Worm (Caenorhabditis elegans) whole organism, young adult: ENCODE results near the gene C27H6.8.

Experiments
- B0019.2 ChIP-seq: fragments of 200-800 bp; sonication (Bioruptor generic); conservative IDR thresholded peaks from 2 replicates; pipeline ENCODE4 v1.3.6; 2022; ENCODE audit warnings: missing genetic modification reagents, missing genetic modification characterization, missing compliant biosample characterization
- B0261.1 ChIP-seq: sonication (generic microtip); optimal IDR thresholded peaks from 2 replicates; lab custom pipeline; 2016; ENCODE audit warnings: mild to moderate bottlenecking, missing genetic modification characterization, moderate library complexity, missing compliant biosample characterization
- F22D6.2 ChIP-seq: sonication (generic microtip); optimal IDR thresholded peaks from 2 replicates; lab custom pipeline; 2016; ENCODE audit warnings: mild to moderate bottlenecking, missing genetic modification characterization, missing compliant biosample characterization
- F33H1.4 ChIP-seq: fragments of 200-800 bp; sonication (Bioruptor generic); IDR thresholded peaks from 2 replicates; pipeline ENCODE4 v1.3.6; 2022; ENCODE audit warnings: missing genetic modification reagents, missing genetic modification characterization, missing compliant biosample characterization
- F57A8.1 ChIP-seq: fragments of 200-800 bp; sonication (Bioruptor generic); optimal IDR thresholded peaks from 2 replicates; lab custom pipeline; 2018; ENCODE audit warnings: mild to moderate bottlenecking, missing genetic modification characterization, moderate library complexity, missing compliant biosample characterization
- F57C9.4 ChIP-seq: sonication (generic microtip); optimal IDR thresholded peaks from 2 replicates; lab custom pipeline; 2017; ENCODE audit warnings: mild to moderate bottlenecking, missing genetic modification characterization, missing compliant biosample characterization
- K12H6.12 ChIP-seq: fragments of 200-800 bp; sonication (Bioruptor generic); optimal IDR thresholded peaks from 2 replicates; lab custom pipeline; 2018; ENCODE audit warnings: mild to moderate bottlenecking, missing genetic modification characterization, missing compliant biosample characterization
- Y53G8AR.9 ChIP-seq: fragments of 200-800 bp; sonication (Bioruptor generic); conservative IDR thresholded peaks from 2 replicates; pipeline ENCODE4 v1.3.6; 2022; ENCODE audit warnings: missing genetic modification reagents, missing genetic modification characterization, missing compliant biosample characterization
- Y67H2A.10 ChIP-seq: fragments of 200-800 bp; sonication (Bioruptor generic); conservative IDR thresholded peaks from 2 replicates; pipeline ENCODE4 v1.3.6; 2022; ENCODE audit warnings: missing genetic modification reagents, missing genetic modification characterization, missing compliant biosample characterization
- Y79H2A.3 ChIP-seq: fragments of 200-800 bp; sonication (Bioruptor generic); conservative IDR thresholded peaks from 2 replicates; pipeline ENCODE4 v1.3.6; 2022; ENCODE audit warnings: missing genetic modification reagents, missing genetic modification characterization, missing compliant biosample characterization
- Y95B8A.8 ChIP-seq: fragments of 200-800 bp; sonication (Bioruptor generic); IDR thresholded peaks from 2 replicates; pipeline ENCODE4 v1.3.6; 2022; ENCODE audit warnings: missing genetic modification reagents, missing genetic modification characterization, missing compliant biosample characterization
- aptf-3 ChIP-seq: fragments of 200-800 bp; sonication (Bioruptor generic); IDR thresholded peaks from 2 replicates; pipeline ENCODE4 v1.3.6; 2022; ENCODE audit warnings: missing genetic modification characterization, missing compliant biosample characterization
- athp-1 ChIP-seq: sonication (generic microtip); optimal IDR thresholded peaks from 2 replicates; lab custom pipeline; 2017; ENCODE audit warnings: mild to moderate bottlenecking, missing genetic modification characterization, missing compliant biosample characterization
- attf-6 ChIP-seq: fragments of 200-800 bp; sonication (Bioruptor generic); IDR thresholded peaks from 2 replicates; pipeline ENCODE4 v1.3.6; 2022; ENCODE audit warnings: missing genetic modification reagents, missing genetic modification characterization, missing compliant biosample characterization
- ccch-3 ChIP-seq: fragments of 200-800 bp; sonication (Bioruptor generic); optimal IDR thresholded peaks from 2 replicates; lab custom pipeline; 2018; ENCODE audit warnings: mild to moderate bottlenecking, missing genetic modification characterization, missing compliant biosample characterization
- ceh-100 ChIP-seq: fragments of 200-800 bp; sonication (Bioruptor generic); IDR thresholded peaks from 2 replicates; pipeline ENCODE4 v1.3.6; 2022; ENCODE audit warnings: missing genetic modification reagents, missing genetic modification characterization, missing compliant biosample characterization
- ceh-27 ChIP-seq: fragments of 200-800 bp; sonication (Bioruptor generic); optimal IDR thresholded peaks from 2 replicates; lab custom pipeline; 2018; ENCODE audit warnings: mild to moderate bottlenecking, missing genetic modification characterization, moderate library complexity, missing compliant biosample characterization
- ceh-40 ChIP-seq: fragments of 200-800 bp; sonication (Bioruptor generic); IDR thresholded peaks from 2 replicates; pipeline ENCODE4 v1.3.6; 2022; ENCODE audit warnings: missing genetic modification characterization, missing compliant biosample characterization
- ceh-58 ChIP-seq: fragments of 200-800 bp; sonication (Bioruptor generic); IDR thresholded peaks from 2 replicates; pipeline ENCODE4 v1.3.6; 2022; ENCODE audit warnings: missing genetic modification characterization, missing compliant biosample characterization
- dpff-1 ChIP-seq: sonication (generic microtip); optimal IDR thresholded peaks from 2 replicates; lab custom pipeline; 2017; ENCODE audit warnings: mild to moderate bottlenecking, missing genetic modification characterization, missing compliant biosample characterization
- egrh-3 ChIP-seq: fragments of 200-800 bp; sonication (Bioruptor generic); IDR thresholded peaks from 2 replicates; pipeline ENCODE4 v1.3.6; 2022; ENCODE audit warnings: missing genetic modification reagents, missing genetic modification characterization, missing compliant biosample characterization
- hlh-12 ChIP-seq: sonication (generic microtip); optimal IDR thresholded peaks from 2 replicates; lab custom pipeline; 2016; ENCODE audit warnings: missing genetic modification characterization, missing compliant biosample characterization
- hlh-26 ChIP-seq: fragments of 200-800 bp; sonication (Bioruptor generic); conservative IDR thresholded peaks from 2 replicates; pipeline ENCODE4 v1.3.6; 2022; ENCODE audit warnings: missing genetic modification reagents, missing genetic modification characterization, missing compliant biosample characterization
- hmg-20 ChIP-seq: fragments of 200-800 bp; sonication (Bioruptor generic); IDR thresholded peaks from 2 replicates; pipeline ENCODE4 v1.3.6; 2022; ENCODE audit warnings: missing genetic modification reagents, missing genetic modification characterization, missing compliant biosample characterization
- lag-1 ChIP-seq: fragments of 200-800 bp; sonication (Bioruptor generic); IDR thresholded peaks from 2 replicates; pipeline ENCODE4 v1.3.6; 2022; ENCODE audit warnings: missing genetic modification reagents, missing genetic modification characterization, missing compliant biosample characterization
- let-526 ChIP-seq: fragments of 200-800 bp; sonication (Bioruptor generic); IDR thresholded peaks from 2 replicates; pipeline ENCODE4 v1.3.6; 2022; ENCODE audit warnings: missing genetic modification reagents, missing genetic modification characterization, missing compliant biosample characterization
- let-607 ChIP-seq, 2 experiments: fragments of 200-800 bp in 1 of 2; sonication (Bioruptor generic) in 1 of 2; sonication (generic microtip) in 1 of 2; optimal IDR thresholded peaks; 2 replicates each; lab custom pipeline; 2016 to 2018; ENCODE audit warnings: mild to moderate bottlenecking in 2 of 2, missing compliant biosample characterization in 2 of 2, missing genetic modification characterization in 2 of 2, moderate library complexity in 2 of 2, missing genotype in 1 of 2
- lin-26 ChIP-seq: fragments of 200-800 bp; sonication (Bioruptor generic); IDR thresholded peaks from 2 replicates; pipeline ENCODE4 v1.3.6; 2022; ENCODE audit warnings: missing genetic modification reagents, missing genetic modification characterization, missing compliant biosample characterization
- lin-54 ChIP-seq: fragments of 200-800 bp; sonication (Bioruptor generic); optimal IDR thresholded peaks from 2 replicates; lab custom pipeline; 2018; ENCODE audit warnings: mild to moderate bottlenecking, missing genetic modification characterization, missing compliant biosample characterization
- lir-1 ChIP-seq: fragments of 200-800 bp; sonication (Bioruptor generic); conservative IDR thresholded peaks from 2 replicates; pipeline ENCODE4 v1.3.6; 2022; ENCODE audit warnings: missing genetic modification reagents, missing genetic modification characterization, missing compliant biosample characterization
- lsy-27 ChIP-seq: sonication (generic microtip); optimal IDR thresholded peaks from 2 replicates; lab custom pipeline; 2017; ENCODE audit warnings: missing genetic modification characterization, mild to moderate bottlenecking, missing compliant biosample characterization, antibody characterized with exemption, missing genotype, borderline replicate concordance; ENCODE audit not compliant: insufficient read depth
- madf-3 ChIP-seq: fragments of 200-800 bp; sonication (Bioruptor generic); IDR thresholded peaks from 2 replicates; pipeline ENCODE4 v1.3.6; 2022; ENCODE audit warnings: missing genetic modification reagents, missing genetic modification characterization, missing compliant biosample characterization
- mel-28 ChIP-seq: sonication (generic microtip); optimal IDR thresholded peaks from 2 replicates; lab custom pipeline; 2016; ENCODE audit warnings: borderline replicate concordance, mild to moderate bottlenecking, missing genetic modification characterization, missing compliant biosample characterization
- mxl-1 ChIP-seq: sonication (generic microtip); optimal IDR thresholded peaks from 2 replicates; lab custom pipeline; 2016; ENCODE audit warnings: missing genetic modification characterization, missing compliant biosample characterization
- nfya-2 ChIP-seq: fragments of 200-800 bp; sonication (Bioruptor generic); IDR thresholded peaks from 2 replicates; pipeline ENCODE4 v1.3.6; 2022; ENCODE audit warnings: missing genetic modification reagents, missing genetic modification characterization, missing compliant biosample characterization
- nhr-120 ChIP-seq: fragments of 200-800 bp; sonication (Bioruptor generic); IDR thresholded peaks from 2 replicates; pipeline ENCODE4 v1.3.6; 2022; ENCODE audit warnings: missing genetic modification characterization, missing compliant biosample characterization
- nhr-179 ChIP-seq: sonication (generic microtip); optimal IDR thresholded peaks from 2 replicates; lab custom pipeline; 2016; ENCODE audit warnings: mild to moderate bottlenecking, missing genetic modification characterization, missing compliant biosample characterization
- nhr-80 ChIP-seq: sonication (generic microtip); optimal IDR thresholded peaks from 2 replicates; lab custom pipeline; 2016; ENCODE audit warnings: missing genetic modification characterization, missing compliant biosample characterization
- nhr-90 ChIP-seq: sonication (generic microtip); optimal IDR thresholded peaks from 2 replicates; lab custom pipeline; 2016; ENCODE audit warnings: missing genotype, mild to moderate bottlenecking, missing genetic modification characterization, missing compliant biosample characterization
- pha-4 ChIP-seq: fragments of 150-350 bp; sonication (generic microtip); optimal IDR thresholded peaks from 2 replicates; lab custom pipeline; 2014; ENCODE audit warnings: missing biosample characterization, missing genetic modification reagents, missing genetic modification characterization
- repo-1 ChIP-seq: sonication (generic microtip); optimal IDR thresholded peaks from 2 replicates; lab custom pipeline; 2017; ENCODE audit warnings: mild to moderate bottlenecking, missing genetic modification characterization, missing compliant biosample characterization
- snpc-3.4 ChIP-seq: sonication (generic microtip); optimal IDR thresholded peaks from 2 replicates; lab custom pipeline; 2017; ENCODE audit warnings: missing genetic modification characterization, mild to moderate bottlenecking, missing compliant biosample characterization, antibody characterized with exemption, moderate library complexity, missing genotype, missing genetic modification reagents
- snpc-4 ChIP-seq, 5 experiments: fragments of 150-350 bp in 1 of 5; sonication (generic microtip) in 4 of 5; optimal IDR thresholded peaks; 2 replicates each; lab custom pipeline; 2014 to 2018; ENCODE audit warnings: missing genetic modification characterization in 5 of 5, missing biosample characterization in 3 of 5, antibody characterized with exemption in 2 of 5, mild to moderate bottlenecking in 2 of 5, missing compliant biosample characterization in 2 of 5, missing genotype in 2 of 5, moderate library complexity in 2 of 5, missing genetic modification reagents in 1 of 5
- unc-130 ChIP-seq: sonication (generic microtip); optimal IDR thresholded peaks from 2 replicates; lab custom pipeline; 2016; ENCODE audit warnings: missing genetic modification reagents, missing genetic modification characterization, missing compliant biosample characterization
- unc-62 ChIP-seq: fragments of 150-350 bp; optimal IDR thresholded peaks from 2 replicates; lab custom pipeline; 2014; ENCODE audit warnings: missing biosample characterization, missing genetic modification reagents, missing genetic modification characterization
- zim-3 ChIP-seq: sonication (generic microtip); optimal IDR thresholded peaks from 2 replicates; lab custom pipeline; 2017; ENCODE audit warnings: mild to moderate bottlenecking, missing genetic modification characterization, moderate library complexity, missing compliant biosample characterization
- ztf-18 ChIP-seq: sonication (generic microtip); optimal IDR thresholded peaks from 2 replicates; lab custom pipeline; 2016; ENCODE audit warnings: missing genotype, mild to moderate bottlenecking, missing genetic modification characterization, missing compliant biosample characterization
- ztf-22 ChIP-seq: fragments of 200-800 bp; sonication (Bioruptor generic); optimal IDR thresholded peaks from 2 replicates; lab custom pipeline; 2018; ENCODE audit warnings: mild to moderate bottlenecking, missing genetic modification characterization, moderate library complexity, missing compliant biosample characterization
- ztf-28 ChIP-seq: fragments of 200-800 bp; sonication (Bioruptor generic); IDR thresholded peaks from 2 replicates; pipeline ENCODE4 v1.3.6; 2022; ENCODE audit warnings: missing genetic modification reagents, missing genetic modification characterization, missing compliant biosample characterization

C27H6.8 gene

DNA sequence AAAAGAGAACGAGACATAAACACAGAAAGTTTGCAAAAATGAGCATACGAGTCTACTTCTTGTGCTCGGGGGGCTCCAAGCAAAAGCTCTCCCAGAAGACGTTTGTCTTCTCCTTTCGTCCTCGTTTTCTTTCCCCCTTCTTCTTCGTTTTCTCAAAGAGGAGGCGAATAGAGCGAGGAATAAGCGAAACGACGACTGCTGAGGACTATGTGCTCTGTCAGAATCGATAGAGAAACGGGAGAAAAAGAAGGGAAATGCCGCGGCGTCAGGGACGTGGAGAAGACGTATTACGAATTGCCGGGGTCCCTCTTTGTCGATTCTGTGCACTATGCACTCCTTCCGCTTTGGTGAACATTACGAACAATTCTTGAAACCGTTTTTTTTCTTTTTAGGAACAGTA is 9.2 kb downstream of the C27H6.8 start:
- no peak for TF ChIP-seq lag-1 (GFP tag; lab: Robert Waterston, UW)
- no peak for TF ChIP-seq lsy-27 (tag; lab: Kevin White, UChicago)
- no peak for TF ChIP-seq F22D6.2 (tag; lab: Kevin White, UChicago)
- no peak for TF ChIP-seq aptf-3 (GFP tag; lab: Robert Waterston, UW)
- TF ChIP-seq F57C9.4 (tag; lab: Kevin White, UChicago), result no peak
- peak; percentile 18; the same call in 1 of the 2 replicates for TF ChIP-seq ceh-100
- TF ChIP-seq nhr-90 (tag; lab: Kevin White, UChicago), result no peak
- no peak for TF ChIP-seq ztf-28 (GFP tag; lab: Robert Waterston, UW)
- TF ChIP-seq nhr-120, result no peak
- TF ChIP-seq ceh-58 (GFP tag; lab: Robert Waterston, UW), result no peak
- no peak for TF ChIP-seq pha-4
- TF ChIP-seq F33H1.4 (GFP tag; lab: Robert Waterston, UW), result no peak
- TF ChIP-seq snpc-3.4 (tag; lab: Kevin White, UChicago), result peak; percentile 16
- TF ChIP-seq snpc-4 (GFP tag; optimal IDR thresholded peaks at IDR 0.05; lab: Kevin White, UChicago), result no peak
- peak in 2 of 4 experiments; percentile 24 to 26 for TF ChIP-seq snpc-4 (tag; optimal IDR thresholded peaks at IDR 0.05; lab: Kevin White, UChicago)
- no peak for TF ChIP-seq B0019.2 (GFP tag; lab: Robert Waterston, UW)
- TF ChIP-seq hlh-26, result no peak
- peak; percentile 45; the same call in 1 of the 2 replicates for TF ChIP-seq lin-26 (GFP tag; lab: Robert Waterston, UW)
- no peak for TF ChIP-seq hmg-20 (GFP tag; lab: Robert Waterston, UW)
- TF ChIP-seq K12H6.12 (tag; lab: Kevin White, UChicago), result peak; percentile 13
- TF ChIP-seq nfya-2 (GFP tag; lab: Robert Waterston, UW), result no peak
- no peak for TF ChIP-seq zim-3 (tag; lab: Kevin White, UChicago)
- no peak for TF ChIP-seq unc-62 (GFP tag; lab: Kevin White, UChicago)
- TF ChIP-seq Y95B8A.8 (GFP tag; lab: Robert Waterston, UW), result no peak
- no peak for TF ChIP-seq egrh-3 (GFP tag; lab: Robert Waterston, UW)
- TF ChIP-seq nhr-179, result no peak
- no peak for TF ChIP-seq madf-3 (GFP tag; lab: Robert Waterston, UW)
- no peak for TF ChIP-seq ccch-3
- no peak for TF ChIP-seq B0261.1 (tag; lab: Kevin White, UChicago)
- no peak for TF ChIP-seq let-607 (tag; optimal IDR thresholded peaks at IDR 0.05; lab: Kevin White, UChicago)
- no peak for TF ChIP-seq hlh-12 (tag; lab: Kevin White, UChicago)
- TF ChIP-seq dpff-1, result no peak
- TF ChIP-seq lin-54, result no peak
- 0 out of 2 replicates have a peak, but pooled peaks have one; percentile 11 for TF ChIP-seq attf-6 (GFP tag; lab: Robert Waterston, UW)
- TF ChIP-seq ceh-27, result peak; percentile 39
- no peak for TF ChIP-seq F57A8.1
- TF ChIP-seq repo-1 (tag; lab: Kevin White, UChicago), result no peak
- TF ChIP-seq mel-28 (tag; lab: Kevin White, UChicago), result no peak
- no peak for TF ChIP-seq let-526 (GFP tag; lab: Robert Waterston, UW)
- no peak for TF ChIP-seq unc-130 (GFP tag; lab: Kevin White, UChicago)
- peak; percentile 33 for TF ChIP-seq athp-1 (tag; lab: Kevin White, UChicago)
- TF ChIP-seq Y79H2A.3 (GFP tag; lab: Robert Waterston, UW), result no peak
- no peak for TF ChIP-seq ztf-22 (GFP tag; lab: Kevin White, UChicago)
- no peak for TF ChIP-seq mxl-1
- TF ChIP-seq ceh-40, result no peak
- 0 out of 2 replicates have a peak, but pooled peaks have one; percentile 14 for TF ChIP-seq Y53G8AR.9 (GFP tag; lab: Robert Waterston, UW)
- no peak for TF ChIP-seq Y67H2A.10
- TF ChIP-seq lir-1, result no peak
- no peak for TF ChIP-seq nhr-80
- TF ChIP-seq ztf-18 (tag; lab: Kevin White, UChicago), result no peak
